Worm (Caenorhabditis elegans): ENCODE measurements around the gene K06A9.1.

- TF ChIP-seq him-1 (tag; optimal IDR thresholded peaks at IDR 0.05) = no peak
- TF ChIP-seq dao-5 (tag; optimal IDR thresholded peaks at IDR 0.05) = no peak
- no peak for TF ChIP-seq W03F9.2 (tag; optimal IDR thresholded peaks at IDR 0.05)
Measured at ce11 chrX:1502490-1502889, 44.8 kb upstream of the K06A9.1 start, which contains the start of gene F09E10.1.

Measured in whole organism, L4/young adult.